Worm (Caenorhabditis elegans): ENCODE data around the gene W01H2.2.

W01H2.2 gene

ce11 chrX:4218174-4218573 lies at the start of gene W01H2.2:
TSS of gene W01H2.2 (minus strand) at chrX:4218458.
- TF ChIP-seq nhr-28 (tag; optimal IDR thresholded peaks at IDR 0.05), result no peak
- TF ChIP-seq fkh-8 (tag; optimal IDR thresholded peaks at IDR 0.05), result peak; percentile 22
- TF ChIP-seq nhr-76 (tag; optimal IDR thresholded peaks at IDR 0.05), result no peak
- TF ChIP-seq zip-4 (GFP tag; optimal IDR thresholded peaks at IDR 0.05), result no peak
- TF ChIP-seq egl-27 (tag; optimal IDR thresholded peaks at IDR 0.05), result no peak
- no peak for TF ChIP-seq lin-39 (tag; optimal IDR thresholded peaks at IDR 0.05)
- no peak for TF ChIP-seq fkh-10 (GFP tag; optimal IDR thresholded peaks at IDR 0.05)
- TF ChIP-seq lin-13 (GFP tag; optimal IDR thresholded peaks at IDR 0.05), result no peak
- no peak for TF ChIP-seq fos-1 (tag; optimal IDR thresholded peaks at IDR 0.05)
- TF ChIP-seq unc-130 (tag; optimal IDR thresholded peaks at IDR 0.05), result no peak
- no peak for TF ChIP-seq lin-35 (GFP tag; optimal IDR thresholded peaks at IDR 0.05)
- TF ChIP-seq nhr-90 (tag; optimal IDR thresholded peaks at IDR 0.05; ENCODE audit: poor library complexity), result no peak
- TF ChIP-seq ztf-4 (tag; optimal IDR thresholded peaks at IDR 0.05), result no peak
- TF ChIP-seq lir-3 (tag; optimal IDR thresholded peaks at IDR 0.05; ENCODE audit: poor library complexity), result no peak
- peak; percentile 48 for TF ChIP-seq lin-14 (GFP tag; optimal IDR thresholded peaks at IDR 0.05)
- TF ChIP-seq ceh-82 (tag; optimal IDR thresholded peaks at IDR 0.05), result peak in 1 of 3 experiments; percentile 26
- TF ChIP-seq unc-30 (tag; optimal IDR thresholded peaks at IDR 0.05), result no peak
- no peak for TF ChIP-seq blmp-1 (tag; optimal IDR thresholded peaks at IDR 0.05)
- TF ChIP-seq C16A3.4 (tag; optimal IDR thresholded peaks at IDR 0.05), result no peak
- TF ChIP-seq nhr-85 (tag), result no peak
- TF ChIP-seq sox-4 (tag; optimal IDR thresholded peaks at IDR 0.05), result no peak
- no peak for TF ChIP-seq nhr-47 (tag; optimal IDR thresholded peaks at IDR 0.05)
- TF ChIP-seq grh-1 (GFP tag; IDR thresholded peaks at IDR 0.05), result no peak

- no peak for TF ChIP-seq ztf-4 (tag; optimal IDR thresholded peaks at IDR 0.05)
- TF ChIP-seq nhr-12 (tag; optimal IDR thresholded peaks at IDR 0.05), result no peak
- peak; percentile 35 for TF ChIP-seq lin-39 (tag; optimal IDR thresholded peaks at IDR 0.05)
- TF ChIP-seq fkh-4 (tag; optimal IDR thresholded peaks at IDR 0.05; ENCODE audit: borderline replicate concordance), result no peak
- no peak for TF ChIP-seq Y116A8C.19 (tag; optimal IDR thresholded peaks at IDR 0.05; ENCODE audit: borderline replicate concordance)
- no peak for TF ChIP-seq lin-13 (GFP tag; optimal IDR thresholded peaks at IDR 0.05)
- no peak for TF ChIP-seq ztf-11 (tag; optimal IDR thresholded peaks at IDR 0.05)
- TF ChIP-seq snu-23 (GFP tag; optimal IDR thresholded peaks at IDR 0.05), result peak; percentile 16
- TF ChIP-seq lsy-2 (tag; optimal IDR thresholded peaks at IDR 0.05), result peak in 1 of 2 experiments; percentile 9
- peak; percentile 38 for TF ChIP-seq nhr-85 (tag)
- no peak for TF ChIP-seq alr-1 (tag; optimal IDR thresholded peaks at IDR 0.05; ENCODE audit: borderline replicate concordance)
- TF ChIP-seq sox-4 (tag; optimal IDR thresholded peaks at IDR 0.05), result no peak
- TF ChIP-seq F16B12.6 (tag; optimal IDR thresholded peaks at IDR 0.05), result no peak
- TF ChIP-seq dsc-1 (tag; optimal IDR thresholded peaks at IDR 0.05), result no peak
- no peak for TF ChIP-seq nhr-84 (tag; optimal IDR thresholded peaks at IDR 0.05)
- TF ChIP-seq dpl-1 (GFP tag; optimal IDR thresholded peaks at IDR 0.05), result no peak
- TF ChIP-seq nhr-28 (tag; optimal IDR thresholded peaks at IDR 0.05), result no peak
- TF ChIP-seq nhr-20 (tag; optimal IDR thresholded peaks at IDR 0.05), result peak; percentile 46
- TF ChIP-seq ceh-63 (GFP tag; optimal IDR thresholded peaks at IDR 0.05), result no peak
- TF ChIP-seq pag-3 (tag; optimal IDR thresholded peaks at IDR 0.05; ENCODE audit: borderline replicate concordance, insufficient read depth), result no peak
- TF ChIP-seq fkh-8 (tag; optimal IDR thresholded peaks at IDR 0.05), result no peak
- TF ChIP-seq mep-1 (tag; optimal IDR thresholded peaks at IDR 0.05), result peak; percentile 3
- no peak for TF ChIP-seq nhr-90 (tag; optimal IDR thresholded peaks at IDR 0.05; ENCODE audit: poor library complexity)
- TF ChIP-seq sptf-1 (tag; optimal IDR thresholded peaks at IDR 0.05), result no peak
- TF ChIP-seq hlh-4 (tag; optimal IDR thresholded peaks at IDR 0.05), result no peak
- no peak for TF ChIP-seq tlp-1 (tag; optimal IDR thresholded peaks at IDR 0.05)
- peak; percentile 45 for TF ChIP-seq rnt-1 (tag; optimal IDR thresholded peaks at IDR 0.05)
- TF ChIP-seq sup-37 (GFP tag; optimal IDR thresholded peaks at IDR 0.05), result no peak
- TF ChIP-seq ceh-90 (tag; optimal IDR thresholded peaks at IDR 0.05), result no peak
- TF ChIP-seq efl-1 (optimal IDR thresholded peaks at IDR 0.05), result no peak
- no peak for TF ChIP-seq efl-1 (GFP tag; optimal IDR thresholded peaks at IDR 0.05 in 1 of 2)
- TF ChIP-seq mdl-1 (tag; optimal IDR thresholded peaks at IDR 0.05), result peak in 1 of 2 experiments; percentile 38
- TF ChIP-seq zip-4 (GFP tag; optimal IDR thresholded peaks at IDR 0.05), result no peak
- no peak for TF ChIP-seq swsn-7 (tag; optimal IDR thresholded peaks at IDR 0.05)
- TF ChIP-seq nhr-19 (GFP tag; conservative IDR thresholded peaks at IDR 0.05), result no peak
Observed at ce11 chrX:4266178-4266931, 48.1 kb upstream of the W01H2.2 start.
